Worm (Caenorhabditis elegans) whole organism, L4 larva: Measurements from ENCODE around the gene lat-2.

Experiments used
- D1046.2 ChIP-seq: fragments of 200-800 bp; sonication (Bioruptor generic); IDR thresholded peaks from 2 replicates; pipeline ENCODE4 v1.3.6; 2022; ENCODE audit warnings: missing genetic modification characterization, missing compliant biosample characterization
- F49E8.2 ChIP-seq: sonication (generic microtip); optimal IDR thresholded peaks from 2 replicates; lab custom pipeline; 2016; ENCODE audit warnings: missing compliant biosample characterization, mild to moderate bottlenecking, missing genetic modification characterization, borderline replicate concordance
- R02D3.7 ChIP-seq: fragments of 150-350 bp; sonication (generic microtip); optimal IDR thresholded peaks from 3 replicates; lab custom pipeline; 2014; ENCODE audit warnings: missing biosample characterization, missing genetic modification characterization
- T26A8.4 ChIP-seq: fragments of 200-800 bp; sonication (Bioruptor generic); IDR thresholded peaks from 2 replicates; pipeline ENCODE4 v1.3.6; 2022; ENCODE audit warnings: missing genetic modification characterization, missing compliant biosample characterization
- Y5F2A.4 ChIP-seq: fragments of 200-800 bp; sonication (Bioruptor generic); optimal IDR thresholded peaks from 2 replicates; lab custom pipeline; 2018; ENCODE audit warnings: mild to moderate bottlenecking, missing genetic modification characterization, missing compliant biosample characterization
- ZK337.2 ChIP-seq: fragments of 200-800 bp; sonication (Bioruptor generic); IDR thresholded peaks from 2 replicates; pipeline ENCODE4 v1.3.6; 2022; ENCODE audit warnings: missing genetic modification reagents, missing genetic modification characterization, missing compliant biosample characterization
- aha-1 ChIP-seq: fragments of 150-350 bp; peaks from one replicate; lab custom pipeline; 2014; ENCODE audit warnings: missing biosample characterization, missing genetic modification characterization
- aly-2 ChIP-seq: sonication (generic microtip); optimal IDR thresholded peaks from 2 replicates; lab custom pipeline; 2018; ENCODE audit warnings: missing biosample characterization, missing genetic modification characterization
- ama-1 ChIP-seq: fragments of 150-350 bp; optimal IDR thresholded peaks from 2 replicates; lab custom pipeline; 2014; ENCODE audit warnings: inconsistent platforms, mixed read lengths
- ceh-32 ChIP-seq: sonication (generic microtip); optimal IDR thresholded peaks from 2 replicates; lab custom pipeline; 2016; ENCODE audit warnings: mild to moderate bottlenecking, missing genetic modification characterization, missing compliant biosample characterization; ENCODE audit not compliant: poor library complexity
- ctbp-1 ChIP-seq: fragments of 200-800 bp; sonication (Bioruptor generic); IDR thresholded peaks from 2 replicates; pipeline ENCODE4 v1.3.6; 2022; ENCODE audit warnings: missing genetic modification reagents, missing genetic modification characterization, missing compliant biosample characterization
- daf-16 ChIP-seq, 3 experiments: sonication (generic microtip); optimal IDR thresholded peaks; 2 replicates each; lab custom pipeline; 2016 to 2017; ENCODE audit warnings: missing genetic modification characterization in 3 of 3, missing genetic modification reagents in 3 of 3, mild to moderate bottlenecking in 2 of 3, missing compliant biosample characterization in 2 of 3, missing biosample characterization in 1 of 3, moderate library complexity in 1 of 3
- daf-19 ChIP-seq: fragments of 200-800 bp; sonication (Bioruptor generic); conservative IDR thresholded peaks from 2 replicates; pipeline ENCODE4 v1.3.6; 2022; ENCODE audit warnings: missing genetic modification characterization, missing compliant biosample characterization
- dmd-8 ChIP-seq: fragments of 200-800 bp; sonication (Bioruptor generic); IDR thresholded peaks from 2 replicates; pipeline ENCODE4 v1.3.6; 2022; ENCODE audit warnings: missing genetic modification characterization, missing compliant biosample characterization
- dpl-1 ChIP-seq: fragments of 150-350 bp; optimal IDR thresholded peaks from 2 replicates; lab custom pipeline; 2014; ENCODE audit warnings: missing biosample characterization, missing genetic modification reagents, missing genetic modification characterization
- dve-1 ChIP-seq: sonication (generic microtip); optimal IDR thresholded peaks from 2 replicates; lab custom pipeline; 2017; ENCODE audit warnings: antibody characterized with exemption, mild to moderate bottlenecking, missing genetic modification characterization, missing compliant biosample characterization; ENCODE audit not compliant: insufficient read depth
- egl-27 ChIP-seq: sonication (generic microtip); optimal IDR thresholded peaks from 3 replicates; lab custom pipeline; 2017; ENCODE audit warnings: missing biosample characterization, missing genetic modification reagents, missing genetic modification characterization
- egl-43 ChIP-seq: fragments of 200-800 bp; sonication (Bioruptor generic); IDR thresholded peaks from 2 replicates; pipeline ENCODE4 v1.3.6; 2022; ENCODE audit warnings: missing genetic modification reagents, missing genetic modification characterization, missing compliant biosample characterization
- gei-8 ChIP-seq: fragments of 200-800 bp; sonication (Bioruptor generic); optimal IDR thresholded peaks from 2 replicates; lab custom pipeline; 2018; ENCODE audit warnings: mild to moderate bottlenecking, missing genetic modification characterization, missing compliant biosample characterization
- hlh-11 ChIP-seq: fragments of 200-800 bp; sonication (Bioruptor generic); optimal IDR thresholded peaks from 2 replicates; lab custom pipeline; 2018; ENCODE audit warnings: mild to moderate bottlenecking, missing genetic modification characterization, missing compliant biosample characterization
- lin-13 ChIP-seq: fragments of 150-350 bp; optimal IDR thresholded peaks from 2 replicates; lab custom pipeline; 2014; ENCODE audit warnings: missing biosample characterization, missing genetic modification reagents, missing genetic modification characterization
- lin-39 ChIP-seq: fragments of 150-350 bp; optimal IDR thresholded peaks from 2 replicates; lab custom pipeline; 2014; ENCODE audit warnings: missing biosample characterization, missing genetic modification reagents, missing genetic modification characterization
- lsy-2 ChIP-seq, 2 experiments: fragments of 150-350 bp in 1 of 2; sonication (generic microtip) in 1 of 2; optimal IDR thresholded peaks; 2 replicates each; lab custom pipeline; 2014 to 2017; ENCODE audit warnings: missing biosample characterization in 2 of 2, missing genetic modification characterization in 2 of 2
- madf-9 ChIP-seq: fragments of 200-800 bp; sonication (Bioruptor generic); conservative IDR thresholded peaks from 2 replicates; pipeline ENCODE4 v1.3.6; 2022; ENCODE audit warnings: missing genetic modification reagents, missing genetic modification characterization, missing compliant biosample characterization
- mdl-1 ChIP-seq, 2 experiments: fragments of 150-350 bp in 1 of 2; sonication (generic microtip) in 1 of 2; optimal IDR thresholded peaks; 2 replicates each; lab custom pipeline; 2014 to 2017; ENCODE audit warnings: missing biosample characterization in 2 of 2, missing genetic modification characterization in 2 of 2
- mdt-29 ChIP-seq: fragments of 200-800 bp; sonication (Bioruptor generic); IDR thresholded peaks from 2 replicates; pipeline ENCODE4 v1.3.6; 2022; ENCODE audit warnings: missing genetic modification reagents, missing genetic modification characterization, missing compliant biosample characterization
- mep-1 ChIP-seq: fragments of 150-350 bp; sonication (generic microtip); optimal IDR thresholded peaks from 3 replicates; lab custom pipeline; 2014; ENCODE audit warnings: missing biosample characterization, missing genetic modification characterization
- mes-2 ChIP-seq: sonication (generic microtip); optimal IDR thresholded peaks from 2 replicates; lab custom pipeline; 2016; ENCODE audit warnings: missing genotype, mild to moderate bottlenecking, missing genetic modification characterization, missing compliant biosample characterization; ENCODE audit not compliant: poor library complexity, severe bottlenecking
- mxl-2 ChIP-seq: fragments of 200-800 bp; sonication (Bioruptor generic); conservative IDR thresholded peaks from 2 replicates; pipeline ENCODE4 v1.3.6; 2022; ENCODE audit warnings: missing genetic modification reagents, missing genetic modification characterization, missing compliant biosample characterization
- nhr-28 ChIP-seq: fragments of 150-350 bp; optimal IDR thresholded peaks from 2 replicates; lab custom pipeline; 2014; ENCODE audit warnings: missing biosample characterization, missing genetic modification characterization
- pqm-1 ChIP-seq: sonication (generic microtip); optimal IDR thresholded peaks from 2 replicates; lab custom pipeline; 2017; ENCODE audit warnings: missing biosample characterization, missing genetic modification characterization
- rbr-2 ChIP-seq: sonication (generic microtip); optimal IDR thresholded peaks from 2 replicates; lab custom pipeline; 2016; ENCODE audit warnings: missing genotype, missing genetic modification characterization, missing compliant biosample characterization
- sdz-12 ChIP-seq: fragments of 200-800 bp; sonication (Bioruptor generic); optimal IDR thresholded peaks from 2 replicates; lab custom pipeline; 2018; ENCODE audit warnings: mild to moderate bottlenecking, missing genetic modification characterization, missing compliant biosample characterization
- set-16 ChIP-seq: fragments of 200-800 bp; sonication (Bioruptor generic); IDR thresholded peaks from 2 replicates; pipeline ENCODE4 v1.3.6; 2022; ENCODE audit warnings: missing genetic modification reagents, missing genetic modification characterization, missing compliant biosample characterization
- skn-1 ChIP-seq: fragments of 150-350 bp; optimal IDR thresholded peaks from 2 replicates; lab custom pipeline; 2014; ENCODE audit warnings: missing biosample characterization, missing genetic modification characterization
- spr-1 ChIP-seq: sonication (generic microtip); optimal IDR thresholded peaks from 2 replicates; lab custom pipeline; 2016; ENCODE audit warnings: mild to moderate bottlenecking, missing genetic modification characterization, missing compliant biosample characterization
- unc-130 ChIP-seq: sonication (generic microtip); optimal IDR thresholded peaks from 2 replicates; lab custom pipeline; 2016; ENCODE audit warnings: missing genetic modification reagents, missing genetic modification characterization, missing compliant biosample characterization
- unc-62 ChIP-seq, 3 experiments: fragments of 150-350 bp in 1 of 3; sonication (generic microtip); optimal IDR thresholded peaks in 2 of 3; peaks in 1 of 3; 1 replicate in 1 of 3; 2 replicates in 2 of 3; lab custom pipeline; 2014 to 2017; ENCODE audit warnings: missing biosample characterization in 3 of 3, missing genetic modification characterization in 3 of 3, missing genetic modification reagents in 3 of 3, missing genotype in 1 of 3
- zag-1 ChIP-seq: fragments of 150-350 bp; optimal IDR thresholded peaks from 2 replicates; lab custom pipeline; 2014; ENCODE audit warnings: missing biosample characterization, missing genetic modification characterization
- zip-11 ChIP-seq: fragments of 200-800 bp; sonication (Bioruptor generic); IDR thresholded peaks from 2 replicates; pipeline ENCODE4 v1.3.6; 2022; ENCODE audit warnings: missing genetic modification characterization, missing compliant biosample characterization
- zip-2 ChIP-seq: fragments of 150-350 bp; optimal IDR thresholded peaks from 2 replicates; lab custom pipeline; 2014; ENCODE audit warnings: missing biosample characterization, missing genetic modification characterization
- ztf-11 ChIP-seq: fragments of 150-350 bp; optimal IDR thresholded peaks from 2 replicates; lab custom pipeline; 2014; ENCODE audit warnings: missing biosample characterization, missing genetic modification characterization
- ztf-7 ChIP-seq: fragments of 150-350 bp; optimal IDR thresholded peaks from 2 replicates; lab custom pipeline; 2014; ENCODE audit warnings: missing biosample characterization, missing genetic modification characterization

Gene lat-2

ce11 chrII:4369715-4370114 lies 10.8 kb downstream of the lat-2 start:
- TF ChIP-seq pqm-1 (tag; lab: Kevin White, UChicago): no peak
- TF ChIP-seq aha-1 (tag; lab: Kevin White, UChicago): peak; percentile 96

DNA sequence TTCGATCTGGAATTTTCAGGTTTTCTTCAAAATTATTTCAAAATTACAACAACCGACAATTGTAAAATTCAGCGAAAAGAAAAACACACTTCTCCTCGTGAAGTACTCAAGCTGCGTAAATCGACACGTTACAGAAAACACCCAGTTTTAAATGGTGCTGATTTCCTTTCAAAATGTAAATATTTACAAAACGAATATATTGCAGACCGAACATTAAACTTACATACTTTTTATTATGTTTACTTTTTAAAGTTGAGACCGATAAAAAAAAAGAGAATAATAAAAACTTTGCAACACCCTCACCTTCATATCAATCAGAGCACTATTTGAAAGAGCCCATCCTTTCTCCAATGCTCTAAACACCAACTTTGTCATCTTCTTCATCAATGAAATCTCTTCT lies 12.0 kb downstream of the lat-2 start:
- TF ChIP-seq gei-8 (GFP tag; lab: Kevin White, UChicago) (no peak), daf-16 (GFP tag; optimal IDR thresholded peaks at IDR 0.05; lab: Kevin White, UChicago) (no peak), daf-16 (tag; optimal IDR thresholded peaks at IDR 0.05; lab: Kevin White, UChicago) (peak; percentile 56), mxl-2 (no peak), ztf-7 (tag; lab: Kevin White, UChicago) (no peak), lin-39 (tag; lab: Kevin White, UChicago) (no peak), ztf-11 (tag; lab: Kevin White, UChicago) (no peak)

DNA sequence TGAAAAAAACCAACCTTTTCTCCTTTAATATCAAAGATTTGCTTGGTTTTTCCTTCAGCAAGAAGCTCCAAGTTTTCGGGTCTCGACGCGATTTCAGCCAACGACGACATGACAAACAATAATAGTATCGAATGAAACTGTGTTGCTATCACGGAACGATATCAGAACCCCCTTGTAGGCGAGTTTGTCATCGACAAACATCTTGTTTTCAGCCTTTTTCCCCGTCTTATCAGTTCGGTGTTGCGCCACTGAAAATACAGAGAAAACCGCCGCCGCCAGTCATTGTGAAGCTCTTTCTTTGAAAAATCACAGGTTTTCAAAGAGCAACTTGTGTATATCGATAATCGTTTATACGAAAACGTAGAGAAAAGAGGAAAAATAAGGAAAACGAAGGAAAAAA lies 13.5 kb downstream of the lat-2 start, which contains the start of gene paic-1:
paic-1 (minus strand) TSS at position 120 of the 400 bp plus-strand sequence.
- no peak for TF ChIP-seq madf-9 (GFP tag; lab: Robert Waterston, UW)
- TF ChIP-seq daf-16 (GFP tag; optimal IDR thresholded peaks at IDR 0.05; lab: Kevin White, UChicago): no peak
- TF ChIP-seq daf-16 (tag; optimal IDR thresholded peaks at IDR 0.05; lab: Kevin White, UChicago): peak; percentile 82
- TF ChIP-seq dve-1 (tag; lab: Kevin White, UChicago): peak; percentile 30
- no peak for TF ChIP-seq lin-39 (tag; lab: Kevin White, UChicago)
- peak; percentile 37 for TF ChIP-seq nhr-28 (tag; lab: Kevin White, UChicago)
- peak; percentile 16 for TF ChIP-seq hlh-11 (tag; lab: Kevin White, UChicago)
- TF ChIP-seq spr-1: no peak
- TF ChIP-seq sdz-12 (GFP tag; lab: Kevin White, UChicago): no peak
- no peak for TF ChIP-seq lsy-2 (tag; optimal IDR thresholded peaks at IDR 0.05; lab: Kevin White, UChicago)
- no peak for TF ChIP-seq dpl-1 (GFP tag; lab: Kevin White, UChicago)
- TF ChIP-seq egl-27 (tag; lab: Kevin White, UChicago): no peak
- peak; percentile 80 for TF ChIP-seq ama-1 (lab: Kevin White, UChicago)
- TF ChIP-seq mdl-1 (tag; optimal IDR thresholded peaks at IDR 0.05; lab: Kevin White, UChicago): no peak
- TF ChIP-seq zip-11 (GFP tag; lab: Robert Waterston, UW): no peak
- TF ChIP-seq ceh-32 (tag; lab: Kevin White, UChicago): no peak
- TF ChIP-seq dmd-8 (GFP tag; lab: Robert Waterston, UW): 0 out of 2 replicates have a peak, but pooled peaks have one; percentile 18
- TF ChIP-seq zip-2 (tag; lab: Kevin White, UChicago): peak; percentile 41
- peak; percentile 27; the same call in 1 of the 2 replicates for TF ChIP-seq T26A8.4 (GFP tag; lab: Robert Waterston, UW)
- peak; percentile 19 for TF ChIP-seq F49E8.2 (tag; lab: Kevin White, UChicago)
- TF ChIP-seq mes-2: peak; percentile 54
- TF ChIP-seq mep-1 (tag; lab: Kevin White, UChicago): peak; percentile 50

- no peak for TF ChIP-seq unc-62 (GFP tag; optimal IDR thresholded peaks at IDR 0.05 in 1 of 2; lab: Kevin White, UChicago)
- no peak for TF ChIP-seq unc-62 (tag; optimal IDR thresholded peaks at IDR 0.05; lab: Kevin White, UChicago)
- no peak for TF ChIP-seq skn-1 (tag; lab: Kevin White, UChicago)
- TF ChIP-seq dmd-8 (GFP tag; lab: Robert Waterston, UW): no peak
- TF ChIP-seq ZK337.2 (GFP tag; lab: Robert Waterston, UW): no peak
- TF ChIP-seq lin-39 (tag; lab: Kevin White, UChicago): no peak
- 0 out of 2 replicates have a peak, but pooled peaks have one; percentile 54 for TF ChIP-seq D1046.2
- TF ChIP-seq unc-130 (GFP tag; lab: Kevin White, UChicago): no peak
- no peak for TF ChIP-seq pqm-1 (tag; lab: Kevin White, UChicago)
- no peak for TF ChIP-seq ztf-7 (tag; lab: Kevin White, UChicago)
- TF ChIP-seq daf-19 (GFP tag; lab: Robert Waterston, UW): no peak
- TF ChIP-seq egl-43 (GFP tag; lab: Robert Waterston, UW): no peak; the same call in 1 of the 2 replicates
- TF ChIP-seq rbr-2 (tag; lab: Kevin White, UChicago): no peak
- no peak for TF ChIP-seq ctbp-1 (GFP tag; lab: Robert Waterston, UW)
- peak; percentile 81 for TF ChIP-seq set-16 (GFP tag; lab: Robert Waterston, UW)
- TF ChIP-seq zip-11 (GFP tag; lab: Robert Waterston, UW): no peak
- TF ChIP-seq T26A8.4 (GFP tag; lab: Robert Waterston, UW): no peak
- TF ChIP-seq mdt-29 (GFP tag; lab: Robert Waterston, UW): no peak
- TF ChIP-seq aly-2 (tag; lab: Kevin White, UChicago): no peak
- no peak for TF ChIP-seq mes-2
- TF ChIP-seq zag-1 (tag; lab: Kevin White, UChicago): no peak
- no peak for TF ChIP-seq Y5F2A.4 (GFP tag; lab: Kevin White, UChicago)
- no peak for TF ChIP-seq lin-13 (GFP tag; lab: Kevin White, UChicago)
- TF ChIP-seq R02D3.7 (tag; lab: Kevin White, UChicago): no peak
Observed at ce11 chrII:4372867-4373397, 14.1 kb downstream of the lat-2 start.
